Worm (Caenorhabditis elegans): ENCODE data around the gene mttu-1.

The mttu-1 gene

DNA sequence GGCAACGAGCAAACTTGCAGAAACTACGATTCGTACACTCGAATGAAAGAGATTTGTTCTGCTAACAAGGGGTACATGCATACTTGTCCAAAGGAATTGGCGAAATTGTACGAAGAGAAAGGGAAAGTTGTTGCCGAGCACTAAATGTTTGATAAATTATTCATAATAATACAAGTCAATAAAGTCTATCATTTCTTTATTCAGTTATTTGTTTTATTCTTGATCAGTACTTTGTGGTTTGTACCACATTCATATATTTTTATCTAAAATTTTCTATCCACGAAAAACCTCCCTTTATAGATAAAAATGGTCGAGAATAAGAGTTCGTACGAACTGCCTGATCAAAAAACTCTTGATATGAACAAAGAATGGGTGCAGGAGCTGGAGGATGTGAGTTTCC, 23.8 kb upstream of the mttu-1 start, which contains the start of gene edg-1:
TSS of gene edg-1 (plus strand) at position 301 of the 400 bp plus-strand sequence.
- TF ChIP-seq daf-16 (GFP tag; optimal IDR thresholded peaks at IDR 0.05) (no peak), daf-16 (tag; optimal IDR thresholded peaks at IDR 0.05) (peak; percentile 9), tra-1 (GFP tag; IDR thresholded peaks at IDR 0.05) (no peak)

- TF ChIP-seq lsy-2 (tag; optimal IDR thresholded peaks at IDR 0.05), result peak in 1 of 2 experiments; percentile 12
- no peak for TF ChIP-seq lir-3 (tag; optimal IDR thresholded peaks at IDR 0.05)
- TF ChIP-seq unc-130 (GFP tag; optimal IDR thresholded peaks at IDR 0.05), result peak; percentile 2
- TF ChIP-seq hlh-30 (tag; optimal IDR thresholded peaks at IDR 0.05; ENCODE audit: insufficient read depth), result no peak
Observed at ce11 chrIV:11319884-11320362, 23.2 kb upstream of the mttu-1 start, which contains the start of gene B0035.18. Gene B0035.18 (plus strand): TSS chrIV:11320312.

DNA sequence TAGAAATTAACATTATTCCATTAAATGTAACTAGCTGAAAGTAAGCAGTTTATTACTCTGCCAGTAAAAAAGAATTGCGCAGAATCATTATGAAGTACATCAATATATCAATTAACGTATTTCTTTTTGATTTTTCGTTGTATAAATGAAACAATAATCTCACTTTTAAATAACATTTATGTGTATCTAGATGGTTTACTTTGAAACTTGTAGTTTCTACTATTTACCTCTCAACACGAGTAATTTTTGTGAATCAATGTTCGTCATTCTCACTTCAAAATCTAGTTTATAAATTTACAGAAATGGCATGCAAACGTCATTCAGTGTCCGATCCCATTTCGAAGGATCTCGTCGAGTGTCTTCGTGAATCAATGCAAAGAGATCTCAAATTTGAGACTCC, 20.4 kb upstream of the mttu-1 start, which contains the start of gene gspd-1:
TSS of gene gspd-1 (plus strand) at position 301 of the 400 bp plus-strand sequence.
- TF ChIP-seq php-3 (GFP tag; IDR thresholded peaks at IDR 0.05), result no peak
- no peak for TF ChIP-seq mdt-29 (GFP tag; IDR thresholded peaks at IDR 0.05)
- TF ChIP-seq duxl-1 (tag; optimal IDR thresholded peaks at IDR 0.05; ENCODE audit: poor library complexity), result no peak
- no peak for TF ChIP-seq aha-1 (tag)
- TF ChIP-seq dmd-9 (GFP tag; IDR thresholded peaks at IDR 0.05), result no peak
- TF ChIP-seq nhr-41 (GFP tag; IDR thresholded peaks at IDR 0.05), result no peak
- TF ChIP-seq ztf-7 (tag; optimal IDR thresholded peaks at IDR 0.05), result no peak
- no peak for TF ChIP-seq zip-2 (tag; optimal IDR thresholded peaks at IDR 0.05)
- TF ChIP-seq nhr-48 (tag; optimal IDR thresholded peaks at IDR 0.05), result no peak
- no peak for TF ChIP-seq nhr-25 (tag; optimal IDR thresholded peaks at IDR 0.05; ENCODE audit: borderline replicate concordance, insufficient read depth)
- no peak for TF ChIP-seq Y105C5A.15 (GFP tag; IDR thresholded peaks at IDR 0.05)

DNA sequence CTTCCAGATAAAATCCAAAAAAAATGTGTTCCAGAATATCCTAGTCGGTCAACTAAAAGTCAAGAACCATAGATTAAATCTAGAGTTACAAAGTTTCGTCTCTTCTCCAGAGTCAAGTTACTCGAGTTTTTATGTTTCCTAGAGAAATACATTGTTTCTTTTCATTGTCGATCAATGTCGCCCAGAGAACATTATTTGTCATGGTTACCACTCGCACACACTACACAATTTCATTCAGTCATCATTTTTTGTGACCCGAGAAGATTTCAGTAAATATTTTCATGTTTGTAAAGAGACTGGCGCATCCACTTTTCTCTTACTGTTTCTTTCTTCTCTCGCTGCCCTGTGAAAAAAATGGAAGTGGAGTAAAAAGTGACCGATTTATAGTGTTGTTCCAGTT, 20.0 kb upstream of the mttu-1 start:
- peak in 1 of 2 experiments; percentile 85 for TF ChIP-seq unc-62 (GFP tag; optimal IDR thresholded peaks at IDR 0.05 in 1 of 2)
- no peak for TF ChIP-seq unc-62 (tag; optimal IDR thresholded peaks at IDR 0.05)
- no peak for TF ChIP-seq skn-1 (tag; optimal IDR thresholded peaks at IDR 0.05)

ce11 chrIV:11316106-11316505, 19.4 kb upstream of the mttu-1 start:
- no peak for TF ChIP-seq zip-2 (tag; optimal IDR thresholded peaks at IDR 0.05)
- no peak for TF ChIP-seq lin-13 (GFP tag; optimal IDR thresholded peaks at IDR 0.05)
- TF ChIP-seq nhr-11 (tag; optimal IDR thresholded peaks at IDR 0.05), result no peak
- TF ChIP-seq attf-4 (tag; optimal IDR thresholded peaks at IDR 0.05), result no peak
- no peak for TF ChIP-seq snpc-1.2 (GFP tag; IDR thresholded peaks at IDR 0.05)
- TF ChIP-seq lin-15B (tag; optimal IDR thresholded peaks at IDR 0.05), result no peak
- no peak for TF ChIP-seq ceh-20 (GFP tag; IDR thresholded peaks at IDR 0.05)
- TF ChIP-seq ztf-11 (tag; optimal IDR thresholded peaks at IDR 0.05), result no peak
- TF ChIP-seq fos-1 (tag; optimal IDR thresholded peaks at IDR 0.05), result no peak
- TF ChIP-seq ZK337.2 (GFP tag; IDR thresholded peaks at IDR 0.05), result no peak
- no peak for TF ChIP-seq F49E8.2 (tag; optimal IDR thresholded peaks at IDR 0.05; ENCODE audit: borderline replicate concordance)
- TF ChIP-seq sdz-12 (GFP tag; optimal IDR thresholded peaks at IDR 0.05), result no peak
- no peak for TF ChIP-seq jun-1 (tag; optimal IDR thresholded peaks at IDR 0.05)
- no peak for TF ChIP-seq mxl-3 (GFP tag; optimal IDR thresholded peaks at IDR 0.05)
- no peak for TF ChIP-seq tag-97 (GFP tag; IDR thresholded peaks at IDR 0.05)
- TF ChIP-seq php-3 (GFP tag; IDR thresholded peaks at IDR 0.05), result no peak

All from whole organism, L4 larva.